Worm (Caenorhabditis elegans): Measurements from ENCODE around the gene Y73B6A.3.

Gene Y73B6A.3

DNA sequence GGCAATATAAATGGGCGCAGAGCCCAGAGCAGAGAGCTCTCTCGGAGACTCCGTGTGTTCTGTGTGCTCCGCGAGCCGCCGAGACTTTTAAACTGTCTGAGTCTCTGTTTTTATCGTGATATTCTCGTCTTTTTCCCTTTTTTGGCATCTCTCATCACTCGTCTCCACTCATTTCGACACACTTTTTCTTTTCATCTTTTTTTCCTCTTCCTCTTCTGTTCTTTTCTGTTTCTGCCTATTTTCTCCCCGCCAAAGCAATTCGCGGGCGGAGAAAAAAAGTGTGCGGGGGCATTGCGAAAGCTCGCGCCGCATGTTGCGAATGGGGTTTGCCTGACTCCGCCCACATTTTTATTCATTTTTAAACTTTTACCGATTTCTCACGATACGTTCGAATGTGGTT is 16.3 kb upstream of the Y73B6A.3 start (continued):
- TF ChIP-seq ztf-18 (tag; optimal IDR thresholded peaks at IDR 0.05) (peak; percentile 74), ZK185.1 (tag; optimal IDR thresholded peaks at IDR 0.05; ENCODE audit: poor library complexity, severe bottlenecking) (peak; percentile 80), D2030.7 (GFP tag; IDR thresholded peaks at IDR 0.05) (peak; percentile 96), tbx-9 (tag; optimal IDR thresholded peaks at IDR 0.05; ENCODE audit: borderline replicate concordance) (no peak), efl-1 (GFP tag; optimal IDR thresholded peaks at IDR 0.05) (peak; percentile 99), ccch-3 (GFP tag; optimal IDR thresholded peaks at IDR 0.05) (no peak), C06A6.2 (GFP tag; conservative IDR thresholded peaks at IDR 0.05) (peak; percentile 73), attf-6 (GFP tag; IDR thresholded peaks at IDR 0.05) (peak; percentile 90), egl-44 (GFP tag; IDR thresholded peaks at IDR 0.05) (peak; percentile 70; the same call in 1 of the 2 replicates), nfya-1 (tag; optimal IDR thresholded peaks at IDR 0.05; ENCODE audit: borderline replicate concordance, insufficient read depth) (no peak), B0336.3 (GFP tag; IDR thresholded peaks at IDR 0.05) (peak; percentile 98), tbp1 (GFP tag; optimal IDR thresholded peaks at IDR 0.05) (peak; percentile 75), lsy-27 (tag; optimal IDR thresholded peaks at IDR 0.05; ENCODE audit: borderline replicate concordance, insufficient read depth) (peak; percentile 83), ceh-91 (GFP tag; IDR thresholded peaks at IDR 0.05) (peak; percentile 94), F49E8.2 (tag; optimal IDR thresholded peaks at IDR 0.05; ENCODE audit: insufficient read depth) (peak; percentile 80), snpc-1.3 (tag; optimal IDR thresholded peaks at IDR 0.05; ENCODE audit: insufficient read depth) (peak; percentile 91), akir-1 (GFP tag; optimal IDR thresholded peaks at IDR 0.05) (no peak), gei-17 (GFP tag; optimal IDR thresholded peaks at IDR 0.05) (peak; percentile 62), Y53G8AR.9 (GFP tag; conservative IDR thresholded peaks at IDR 0.05) (peak; percentile 92), T26A5.8 (tag; optimal IDR thresholded peaks at IDR 0.05) (no peak), B0261.1 (tag; optimal IDR thresholded peaks at IDR 0.05) (peak; percentile 11), rcor-1 (GFP tag; IDR thresholded peaks at IDR 0.05) (peak; percentile 96), nhr-90 (tag; optimal IDR thresholded peaks at IDR 0.05) (peak; percentile 42), egrh-3 (GFP tag; IDR thresholded peaks at IDR 0.05) (peak; percentile 80), aptf-2 (GFP tag; conservative IDR thresholded peaks at IDR 0.05) (0 out of 2 replicates have a peak, but pooled peaks have one; percentile 67), nfya-2 (GFP tag; IDR thresholded peaks at IDR 0.05) (no peak), mxl-1 (tag; optimal IDR thresholded peaks at IDR 0.05) (no peak), F22D6.2 (tag; optimal IDR thresholded peaks at IDR 0.05) (peak; percentile 23), sptf-2 (GFP tag; optimal IDR thresholded peaks at IDR 0.05) (peak; percentile 56), xnd-1 (tag; optimal IDR thresholded peaks at IDR 0.05) (peak; percentile 96), mcd-1 (GFP tag; IDR thresholded peaks at IDR 0.05) (peak; percentile 89), egl-18 (GFP tag; IDR thresholded peaks at IDR 0.05) (no peak), F52B5.7 (tag; optimal IDR thresholded peaks at IDR 0.05) (peak; percentile 52), F57A8.1 (GFP tag; optimal IDR thresholded peaks at IDR 0.05) (no peak), ztf-3 (GFP tag; optimal IDR thresholded peaks at IDR 0.05) (no peak), ztf-25 (GFP tag; IDR thresholded peaks at IDR 0.05) (peak; percentile 88), snpc-3.4 (tag; optimal IDR thresholded peaks at IDR 0.05) (peak; percentile 94), mes-4 (tag; optimal IDR thresholded peaks at IDR 0.05) (no peak), dpl-1 (GFP tag; optimal IDR thresholded peaks at IDR 0.05) (peak; percentile 98), rpc-1 (optimal IDR thresholded peaks at IDR 0.05) (peak; percentile 37), rpc-1 (tag; optimal IDR thresholded peaks at IDR 0.05) (no peak), lin-40 (tag; optimal IDR thresholded peaks at IDR 0.05) (peak; percentile 81), Y67H2A.10 (GFP tag; conservative IDR thresholded peaks at IDR 0.05) (peak; percentile 80), athp-1 (tag; optimal IDR thresholded peaks at IDR 0.05) (peak; percentile 92), cebp-1 (GFP tag; IDR thresholded peaks at IDR 0.05) (peak; percentile 92), cebp-1 (tag; optimal IDR thresholded peaks at IDR 0.05) (peak; percentile 98), lir-1 (GFP tag; conservative IDR thresholded peaks at IDR 0.05) (peak; percentile 85), ztf-6 (GFP tag; IDR thresholded peaks at IDR 0.05) (no peak), F33H1.4 (GFP tag; IDR thresholded peaks at IDR 0.05) (peak; percentile 86)

All from whole organism, young adult.